Fruit fly (Drosophila melanogaster) whole organism, wandering third instar larva: ENCODE results near the gene fzo.

Experiments used
- CG32264 ChIP-seq: fragments of 200-800 bp; sonication (Bioruptor generic); optimal IDR thresholded peaks from 2 replicates; lab custom pipeline; 2016; ENCODE audit warnings: missing biosample characterization, missing genetic modification characterization
- CrebA ChIP-seq: fragments of 200-800 bp; sonication (Bioruptor generic); optimal IDR thresholded peaks from 2 replicates; lab custom pipeline; 2016; ENCODE audit warnings: missing biosample characterization, mild to moderate bottlenecking, missing genetic modification characterization, borderline replicate concordance
- Dfd ChIP-seq: fragments of >200 bp; optimal IDR thresholded peaks from 2 replicates; lab custom pipeline; 2017; ENCODE audit warnings: missing biosample characterization, missing genetic modification characterization
- Dif ChIP-seq: fragments of 200-275, 200-300 bp; sonication (Bioruptor generic); optimal IDR thresholded peaks from 2 replicates; lab custom pipeline; 2018; ENCODE audit warnings: missing biosample characterization, missing genetic modification characterization; ENCODE audit not compliant: partially characterized antibody
- HLH106 ChIP-seq: fragments of 200-800 bp; optimal IDR thresholded peaks from 3 replicates; lab custom pipeline; 2019; ENCODE audit warnings: missing biosample characterization, mild to moderate bottlenecking, missing genetic modification characterization, moderate library complexity
- Hnf4 ChIP-seq: fragments of 200-800 bp; sonication (Bioruptor generic); optimal IDR thresholded peaks from 2 replicates; lab custom pipeline; 2016; ENCODE audit warnings: missing biosample characterization, mild to moderate bottlenecking, missing genetic modification characterization
- Hr78 ChIP-seq: fragments of >200 bp; optimal IDR thresholded peaks from 2 replicates; lab custom pipeline; 2017; ENCODE audit warnings: missing biosample characterization, missing genetic modification characterization
- Hr83 ChIP-seq: fragments of 200-300 bp; sonication (Bioruptor generic); optimal IDR thresholded peaks from 2 replicates; lab custom pipeline; 2016; ENCODE audit warnings: missing biosample characterization, mild to moderate bottlenecking, missing genetic modification characterization, moderate library complexity; ENCODE audit not compliant: poor library complexity, severe bottlenecking
- Jra ChIP-seq: sonication (Bioruptor generic); optimal IDR thresholded peaks from 2 replicates; lab custom pipeline; 2016; ENCODE audit warnings: missing biosample characterization, missing genetic modification characterization
- N ChIP-seq: fragments of >200 bp; optimal IDR thresholded peaks from 2 replicates; lab custom pipeline; 2018; ENCODE audit warnings: missing biosample characterization, missing external identifiers, missing genetic modification characterization
- OdsH ChIP-seq: fragments of 200-800 bp; sonication (Bioruptor generic); optimal IDR thresholded peaks from 2 replicates; lab custom pipeline; 2016; ENCODE audit warnings: missing biosample characterization, mild to moderate bottlenecking, missing genetic modification characterization
- Rel ChIP-seq, 2 experiments: fragments of 200-800 bp; sonication (Bioruptor generic) in 1 of 2; optimal IDR thresholded peaks; 2 replicates in 1 of 2; 3 replicates in 1 of 2; lab custom pipeline; 2016 to 2019; ENCODE audit warnings: mild to moderate bottlenecking in 2 of 2, missing biosample characterization in 2 of 2, missing genetic modification characterization in 2 of 2, moderate library complexity in 1 of 2
- Sp1 ChIP-seq: fragments of 200-800 bp; sonication (Bioruptor generic); optimal IDR thresholded peaks from 3 replicates; lab custom pipeline; 2019; ENCODE audit warnings: missing biosample characterization, mild to moderate bottlenecking, missing genetic modification characterization, moderate library complexity
- Vsx2 ChIP-seq: fragments of 200-300, 225-300 bp; sonication (Bioruptor generic); optimal IDR thresholded peaks from 2 replicates; lab custom pipeline; 2018; ENCODE audit warnings: missing biosample characterization, missing genetic modification characterization; ENCODE audit not compliant: partially characterized antibody
- br ChIP-seq: fragments of 200-800 bp; sonication (Bioruptor generic); optimal IDR thresholded peaks from 2 replicates; lab custom pipeline; 2016; ENCODE audit warnings: missing biosample characterization, missing genetic modification characterization
- brk ChIP-seq: fragments of 200-800 bp; sonication (Bioruptor generic); optimal IDR thresholded peaks from 2 replicates; lab custom pipeline; 2016; ENCODE audit warnings: missing biosample characterization, mild to moderate bottlenecking, missing genetic modification characterization
- dl ChIP-seq, 2 experiments: fragments of 175-275, 200-275 bp in 1 of 2; fragments of 200-275 bp in 1 of 2; sonication (Bioruptor generic); optimal IDR thresholded peaks; lab custom pipeline; 2018; ENCODE audit warnings: mild to moderate bottlenecking in 2 of 2, missing biosample characterization in 2 of 2, missing genetic modification characterization in 2 of 2, moderate library complexity in 2 of 2; ENCODE audit not compliant: partially characterized antibody in 2 of 2, insufficient read depth in 1 of 2
- dmrt93B ChIP-seq: fragments of 200-800 bp; sonication (Bioruptor generic); optimal IDR thresholded peaks from 2 replicates; lab custom pipeline; 2018; ENCODE audit warnings: missing biosample characterization, mild to moderate bottlenecking, missing genetic modification characterization
- dsf ChIP-seq: sonication (Bioruptor generic); optimal IDR thresholded peaks from 2 replicates; lab custom pipeline; 2016; ENCODE audit warnings: missing biosample characterization, missing genetic modification characterization, borderline replicate concordance
- ey ChIP-seq: fragments of 200-800 bp; sonication (Bioruptor generic); optimal IDR thresholded peaks from 2 replicates; lab custom pipeline; 2016; ENCODE audit warnings: missing biosample characterization, missing genetic modification characterization
- foxo ChIP-seq, 2 experiments: fragments of 200-800 bp; sonication (Bioruptor generic); optimal IDR thresholded peaks; 2 replicates in 1 of 2; 3 replicates in 1 of 2; lab custom pipeline; 2016 to 2017; ENCODE audit warnings: missing biosample characterization in 2 of 2, missing genetic modification characterization in 2 of 2
- fru ChIP-seq: fragments of 200-800 bp; sonication (Bioruptor generic); optimal IDR thresholded peaks from 3 replicates; lab custom pipeline; 2016; ENCODE audit warnings: missing biosample characterization, mild to moderate bottlenecking, missing genetic modification characterization
- h ChIP-seq: fragments of 200-800 bp; sonication (Bioruptor generic); optimal IDR thresholded peaks from 3 replicates; lab custom pipeline; 2016; ENCODE audit warnings: missing biosample characterization, mild to moderate bottlenecking, missing genetic modification characterization
- jim ChIP-seq: fragments of 175-275, 200-325 bp; sonication (Bioruptor generic); optimal IDR thresholded peaks from 2 replicates; lab custom pipeline; 2016; ENCODE audit warnings: missing biosample characterization, mild to moderate bottlenecking, missing genetic modification characterization
- lola ChIP-seq: fragments of >200 bp; optimal IDR thresholded peaks from 2 replicates; lab custom pipeline; 2017; ENCODE audit warnings: missing biosample characterization, missing genetic modification characterization
- psq ChIP-seq: fragments of 200-800 bp; sonication (Bioruptor generic); optimal IDR thresholded peaks from 3 replicates; lab custom pipeline; 2017; ENCODE audit warnings: missing biosample characterization, mild to moderate bottlenecking, missing genetic modification characterization, moderate library complexity
- rgr ChIP-seq: fragments of 200-800 bp; sonication (Bioruptor generic); optimal IDR thresholded peaks from 3 replicates; lab custom pipeline; 2016; ENCODE audit warnings: missing biosample characterization, mild to moderate bottlenecking, missing genetic modification characterization
- sage ChIP-seq: fragments of 200-800 bp; sonication (Bioruptor generic); optimal IDR thresholded peaks from 2 replicates; lab custom pipeline; 2016; ENCODE audit warnings: missing biosample characterization, mild to moderate bottlenecking, missing genetic modification characterization
- sv ChIP-seq: fragments of 200-800 bp; sonication (Bioruptor generic); optimal IDR thresholded peaks from 3 replicates; lab custom pipeline; 2016; ENCODE audit warnings: missing biosample characterization, missing genetic modification characterization
- tai ChIP-seq: sonication (Bioruptor generic); optimal IDR thresholded peaks from 2 replicates; lab custom pipeline; 2016; ENCODE audit warnings: missing biosample characterization, missing genetic modification characterization
- usp ChIP-seq: fragments of >200 bp; optimal IDR thresholded peaks from 2 replicates; lab custom pipeline; 2017; ENCODE audit warnings: missing biosample characterization, missing genetic modification characterization
- woc ChIP-seq: sonication (Bioruptor generic); optimal IDR thresholded peaks from 2 replicates; lab custom pipeline; 2016; ENCODE audit warnings: missing biosample characterization, mild to moderate bottlenecking, missing genetic modification characterization

fzo gene

DNA sequence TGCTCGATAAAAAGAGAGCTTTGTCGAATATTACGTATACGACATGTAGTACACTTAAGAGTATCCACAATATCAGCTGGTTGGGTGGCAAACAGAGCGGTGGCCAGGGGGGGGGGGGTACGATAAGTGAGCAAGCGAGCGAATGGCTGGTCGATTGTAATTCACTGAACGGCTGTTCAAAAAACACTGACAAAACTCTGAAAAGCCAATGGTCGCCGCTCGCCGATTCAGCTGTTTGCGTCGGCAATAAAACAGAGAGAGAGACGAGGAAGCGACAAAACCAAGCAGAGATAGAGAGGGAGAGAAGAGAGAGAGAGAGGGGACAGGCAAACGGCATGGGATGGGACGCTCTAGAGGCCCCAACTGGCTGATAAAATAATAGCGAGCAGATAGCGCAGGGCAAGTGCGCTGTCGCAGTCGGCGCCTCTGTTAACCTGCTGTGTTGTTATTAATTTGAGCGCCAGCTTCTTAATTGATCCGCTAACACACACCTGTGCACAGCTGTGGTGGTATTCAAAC, 22.7 kb upstream of the fzo start, which contains the start of gene cnc (continued):
- TF ChIP-seq h (GFP tag; lab: Kevin White, UChicago), result peak; percentile 37
- TF ChIP-seq rgr (GFP tag; lab: Kevin White, UChicago), result peak; percentile 36

DNA sequence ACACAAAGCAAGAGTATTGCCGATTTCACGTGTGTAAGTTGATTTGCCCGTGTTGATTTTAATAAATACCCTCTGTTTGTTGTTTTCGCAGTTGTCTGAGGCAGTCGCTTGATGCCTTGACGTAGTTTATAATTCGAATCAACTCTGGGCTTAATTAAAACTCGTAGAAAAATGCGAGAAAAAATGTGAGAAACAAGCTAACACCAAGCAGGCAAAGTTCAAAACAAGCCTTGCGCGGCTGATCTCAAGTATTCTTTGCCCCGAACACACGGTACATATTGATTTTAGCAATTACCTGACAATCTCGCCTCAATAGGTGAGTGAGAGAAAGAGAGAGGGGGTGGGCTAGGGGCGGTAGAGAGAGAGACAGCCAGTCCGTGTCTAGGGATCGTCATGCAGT, 21.4 kb upstream of the fzo start:
- no peak for TF ChIP-seq br
- no peak for TF ChIP-seq sv (GFP tag; lab: Kevin White, UChicago)
- TF ChIP-seq Vsx2 (GFP tag; lab: Kevin White, UChicago), result no peak
- TF ChIP-seq rgr (GFP tag; lab: Kevin White, UChicago), result peak; percentile 27
- TF ChIP-seq CG32264, result no peak
- TF ChIP-seq woc (GFP tag; lab: Kevin White, UChicago), result no peak
- peak in 1 of 2 experiments; percentile 26 for TF ChIP-seq foxo (GFP tag; optimal IDR thresholded peaks at IDR 0.05; lab: Kevin White, UChicago)
- no peak for TF ChIP-seq Rel (GFP tag; optimal IDR thresholded peaks at IDR 0.05; lab: Kevin White, UChicago)
- no peak for TF ChIP-seq Rel (tag; optimal IDR thresholded peaks at IDR 0.05; lab: Kevin White, UChicago)
- no peak for TF ChIP-seq HLH106 (tag; lab: Kevin White, UChicago)
- peak; percentile 51 for TF ChIP-seq h (GFP tag; lab: Kevin White, UChicago)
- no peak for TF ChIP-seq Hr78
- TF ChIP-seq Hnf4 (GFP tag; lab: Kevin White, UChicago), result peak; percentile 2
- no peak for TF ChIP-seq ey
- TF ChIP-seq tai (GFP tag; lab: Kevin White, UChicago), result no peak
- TF ChIP-seq dl (GFP tag; optimal IDR thresholded peaks at IDR 0.05; lab: Kevin White, UChicago; ENCODE audit: insufficient read depth in 1 of 2, partially characterized antibody in 2 of 2), result no peak
- no peak for TF ChIP-seq Dif
- no peak for TF ChIP-seq sage (GFP tag; lab: Kevin White, UChicago)
- peak; percentile 4 for TF ChIP-seq psq (GFP tag; lab: Kevin White, UChicago)
- peak; percentile 25 for TF ChIP-seq Hr83 (GFP tag; lab: Kevin White, UChicago)
- peak; percentile 22 for TF ChIP-seq OdsH (GFP tag; lab: Kevin White, UChicago)
- TF ChIP-seq Jra (GFP tag; lab: Kevin White, UChicago), result no peak
- TF ChIP-seq Dfd (GFP tag; lab: Kevin White, UChicago), result no peak
- no peak for TF ChIP-seq dsf (GFP tag; lab: Kevin White, UChicago)
- TF ChIP-seq, all 38 proteins: peak for 7

dm6 chr3R:23223151-23223810, 19.4 kb upstream of the fzo start:
- TF ChIP-seq HLH106 (tag; lab: Kevin White, UChicago), result no peak
- TF ChIP-seq br, result peak; percentile 4
- TF ChIP-seq foxo (GFP tag; optimal IDR thresholded peaks at IDR 0.05; lab: Kevin White, UChicago), result peak; percentile 19 to 31
- TF ChIP-seq N, result no peak
- no peak for TF ChIP-seq sv (GFP tag; lab: Kevin White, UChicago)
- no peak for TF ChIP-seq lola (GFP tag; lab: Kevin White, UChicago)
- peak; percentile 17 for TF ChIP-seq rgr (GFP tag; lab: Kevin White, UChicago)
- TF ChIP-seq fru (GFP tag; lab: Kevin White, UChicago), result peak; percentile 24
- TF ChIP-seq sage (GFP tag; lab: Kevin White, UChicago), result peak; percentile 6
- no peak for TF ChIP-seq Rel (GFP tag; optimal IDR thresholded peaks at IDR 0.05; lab: Kevin White, UChicago)
- peak; percentile 86 for TF ChIP-seq Rel (tag; optimal IDR thresholded peaks at IDR 0.05; lab: Kevin White, UChicago)
- peak; percentile 59 for TF ChIP-seq CrebA (GFP tag; lab: Kevin White, UChicago)
- TF ChIP-seq OdsH (GFP tag; lab: Kevin White, UChicago), result peak; percentile 30
- TF ChIP-seq Sp1, result peak; percentile 24
- TF ChIP-seq h (GFP tag; lab: Kevin White, UChicago), result peak; percentile 69
- TF ChIP-seq dmrt93B (GFP tag; lab: Kevin White, UChicago), result no peak
- peak; percentile 17 for TF ChIP-seq CG32264
- TF ChIP-seq brk, result peak; percentile 57
- no peak for TF ChIP-seq dl (GFP tag; optimal IDR thresholded peaks at IDR 0.05; lab: Kevin White, UChicago; ENCODE audit: insufficient read depth in 1 of 2, partially characterized antibody in 2 of 2)

DNA sequence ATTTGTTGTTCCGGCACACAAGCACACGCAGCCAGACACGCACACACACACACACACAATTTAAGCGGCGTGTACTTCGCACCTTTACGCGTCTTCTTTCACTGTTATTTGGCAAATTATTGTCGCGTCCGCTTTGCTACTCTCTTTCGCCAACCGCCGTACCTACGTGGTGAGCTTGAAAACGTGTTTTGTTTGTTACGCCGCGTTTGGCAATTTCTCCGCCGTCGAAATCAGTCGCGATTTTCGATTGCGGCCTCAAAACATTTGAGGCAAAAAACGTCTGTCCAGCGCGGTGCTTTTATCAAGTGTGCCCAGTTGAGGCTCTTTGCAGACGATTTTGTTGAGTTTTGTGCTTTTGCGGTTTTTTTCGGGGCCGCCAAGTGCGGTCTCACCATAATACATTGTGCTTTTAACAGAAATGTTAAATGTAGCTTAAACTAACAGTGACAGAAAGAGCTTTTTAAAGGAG, 17.9 kb upstream of the fzo start:
- no peak for TF ChIP-seq usp (GFP tag; lab: Kevin White, UChicago)
- TF ChIP-seq brk, result peak; percentile 47
- TF ChIP-seq Rel (GFP tag; optimal IDR thresholded peaks at IDR 0.05; lab: Kevin White, UChicago), result peak; percentile 65
- TF ChIP-seq Rel (tag; optimal IDR thresholded peaks at IDR 0.05; lab: Kevin White, UChicago), result peak; percentile 92
- TF ChIP-seq CG32264, result no peak
- peak; percentile 28 for TF ChIP-seq rgr (GFP tag; lab: Kevin White, UChicago)
- no peak for TF ChIP-seq woc (GFP tag; lab: Kevin White, UChicago)
- no peak for TF ChIP-seq jim (GFP tag; lab: Kevin White, UChicago)
- peak; percentile 60 for TF ChIP-seq br
- TF ChIP-seq psq (GFP tag; lab: Kevin White, UChicago), result peak; percentile 90
- peak; percentile 66 for TF ChIP-seq Dif
- peak; percentile 71 for TF ChIP-seq Sp1
- peak in 1 of 2 experiments; percentile 29 for TF ChIP-seq foxo (GFP tag; optimal IDR thresholded peaks at IDR 0.05; lab: Kevin White, UChicago)
- TF ChIP-seq fru (GFP tag; lab: Kevin White, UChicago), result peak; percentile 10
- TF ChIP-seq h (GFP tag; lab: Kevin White, UChicago), result peak; percentile 62
- TF ChIP-seq tai (GFP tag; lab: Kevin White, UChicago), result no peak
- peak; percentile 42 for TF ChIP-seq Hnf4 (GFP tag; lab: Kevin White, UChicago)
- TF ChIP-seq OdsH (GFP tag; lab: Kevin White, UChicago), result peak; percentile 0
- peak; percentile 36 for TF ChIP-seq Vsx2 (GFP tag; lab: Kevin White, UChicago)
- no peak for TF ChIP-seq dmrt93B (GFP tag; lab: Kevin White, UChicago)
- TF ChIP-seq Hr83 (GFP tag; lab: Kevin White, UChicago), result peak; percentile 37
- TF ChIP-seq lola (GFP tag; lab: Kevin White, UChicago), result no peak
- peak; percentile 56 for TF ChIP-seq sage (GFP tag; lab: Kevin White, UChicago)
- TF ChIP-seq Hr78, result no peak
- TF ChIP-seq CrebA (GFP tag; lab: Kevin White, UChicago), result peak; percentile 85
- TF ChIP-seq, all 38 proteins: peak for 16
